Fruit fly (Drosophila melanogaster) Kc167 (cell line): ENCODE data around the gene Phs.

Experiments
- Myc ChIP-seq: fragments of >200 bp; optimal IDR thresholded peaks from 2 replicates; lab custom pipeline; 2017; ENCODE audit warnings: missing external identifiers
- Sin3A ChIP-seq: fragments of >200 bp; optimal IDR thresholded peaks from 2 replicates; lab custom pipeline; 2018; ENCODE audit warnings: missing external identifiers
- h ChIP-seq: fragments of >200 bp; optimal IDR thresholded peaks from 3 replicates; lab custom pipeline; 2018; ENCODE audit warnings: missing external identifiers
- insv ChIP-seq: fragments of >200 bp; optimal IDR thresholded peaks from 3 replicates; lab custom pipeline; 2018; ENCODE audit warnings: missing external identifiers
- psq ChIP-seq: fragments of >200 bp; optimal IDR thresholded peaks from 2 replicates; lab custom pipeline; 2017; ENCODE audit warnings: missing external identifiers
- ttk ChIP-seq: sonication (Bioruptor generic); optimal IDR thresholded peaks from 2 replicates; lab custom pipeline; 2017; ENCODE audit warnings: missing external identifiers

- TF ChIP-seq insv (lab: Kevin White, UChicago) (no peak), psq (lab: Kevin White, UChicago) (no peak), h (lab: Kevin White, UChicago) (no peak), ttk (lab: Kevin White, UChicago) (no peak), Myc (lab: Kevin White, UChicago) (no peak), Sin3A (no peak)
These were observed 14.7 kb upstream of the Phs start for dm6 chr3L:15604979-15605378.
